Fruit fly (Drosophila melanogaster): Measurements from ENCODE around the gene CG2116.

Gene CG2116

DNA sequence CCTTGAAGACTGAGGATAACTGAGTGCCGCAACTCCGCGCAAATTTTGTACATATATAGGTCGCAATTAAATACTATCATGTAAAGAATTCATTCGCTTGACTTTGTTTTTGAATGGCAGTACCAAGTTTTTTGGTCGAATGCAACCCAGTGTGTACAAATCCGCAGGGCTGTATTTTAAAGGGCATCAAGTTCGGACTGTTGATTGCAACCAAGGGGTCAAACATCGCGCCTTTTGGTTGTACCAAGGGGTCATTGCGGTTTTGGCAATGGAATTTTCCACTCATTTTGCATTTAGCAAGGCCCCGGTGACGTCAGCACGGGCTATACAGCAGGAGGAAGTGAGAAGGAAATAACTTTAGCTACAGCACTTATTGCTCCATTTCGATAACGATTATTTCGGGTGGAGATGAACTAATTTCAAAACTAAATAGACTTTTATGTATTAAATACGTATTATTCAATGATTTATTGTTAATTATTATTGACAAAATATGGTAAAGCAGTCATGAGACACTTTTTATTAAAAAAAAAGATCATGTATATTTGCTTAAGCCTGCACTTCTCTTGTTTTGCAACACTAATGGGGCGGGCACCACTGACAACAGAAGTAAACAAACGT lies 2.2 kb downstream of the CG2116 start, which contains the start of gene CG10958 (continued):
- no peak for TF ChIP-seq Dfd (GFP tag; optimal IDR thresholded peaks at IDR 0.05)
- peak; percentile 53 for TF ChIP-seq CG3838 (GFP tag; optimal IDR thresholded peaks at IDR 0.05)
- no peak for TF ChIP-seq org-1 (GFP tag; optimal IDR thresholded peaks at IDR 0.05)
- TF ChIP-seq vfl (GFP tag; optimal IDR thresholded peaks at IDR 0.05), result peak; percentile 42
- peak; percentile 34 for TF ChIP-seq Ets97D (GFP tag; optimal IDR thresholded peaks at IDR 0.05)
- TF ChIP-seq amos (GFP tag; IDR thresholded peaks at IDR 0.05; ENCODE audit: partially characterized antibody), result no peak
- TF ChIP-seq CG7271 (tag; optimal IDR thresholded peaks at IDR 0.05), result no peak
- TF ChIP-seq Dref (GFP tag; IDR thresholded peaks at IDR 0.05), result peak; percentile 59
- TF ChIP-seq Fer2 (tag; optimal IDR thresholded peaks at IDR 0.05), result peak; percentile 18
- TF ChIP-seq CG9932 (GFP tag; IDR thresholded peaks at IDR 0.05), result peak; percentile 69
- no peak for TF ChIP-seq CG31365 (tag; optimal IDR thresholded peaks at IDR 0.05)
- TF ChIP-seq CG14860 (GFP tag; IDR thresholded peaks at IDR 0.05; ENCODE audit: partially characterized antibody), result no peak
- TF ChIP-seq al (GFP tag; IDR thresholded peaks at IDR 0.05), result no peak; the same call in 1 of the 2 replicates
- TF ChIP-seq CTCF (GFP tag; optimal IDR thresholded peaks at IDR 0.05), result no peak
- TF ChIP-seq Hmx (GFP tag; optimal IDR thresholded peaks at IDR 0.05), result no peak
- no peak for TF ChIP-seq Bdp1 (GFP tag; optimal IDR thresholded peaks at IDR 0.05)
- peak; percentile 15 for TF ChIP-seq CG16863 (GFP tag; optimal IDR thresholded peaks at IDR 0.05)
- TF ChIP-seq CG17361 (GFP tag; IDR thresholded peaks at IDR 0.05), result peak; percentile 65; the same call in 2 of the 3 replicates
- TF ChIP-seq CG12391 (tag; optimal IDR thresholded peaks at IDR 0.05), result peak; percentile 80
- no peak for TF ChIP-seq crc (GFP tag; optimal IDR thresholded peaks at IDR 0.05)
- TF ChIP-seq Abd-B (GFP tag; optimal IDR thresholded peaks at IDR 0.05), result peak; percentile 31
- no peak for TF ChIP-seq CG4404 (GFP tag; IDR thresholded peaks at IDR 0.05)
- TF ChIP-seq cg (GFP tag; optimal IDR thresholded peaks at IDR 0.05), result no peak
- peak; percentile 45; the same call in 1 of the 3 replicates for TF ChIP-seq ken (GFP tag; IDR thresholded peaks at IDR 0.05)
- TF ChIP-seq shn (GFP tag; optimal IDR thresholded peaks at IDR 0.05), result no peak
- TF ChIP-seq gce (GFP tag; IDR thresholded peaks at IDR 0.05), result no peak
- no peak for TF ChIP-seq Nf-YA (GFP tag; IDR thresholded peaks at IDR 0.05)
- TF ChIP-seq CG4328 (GFP tag; optimal IDR thresholded peaks at IDR 0.05), result peak; percentile 5
- no peak for TF ChIP-seq dimm (GFP tag; IDR thresholded peaks at IDR 0.05)
- no peak for TF ChIP-seq CG7786 (GFP tag; optimal IDR thresholded peaks at IDR 0.05)
- TF ChIP-seq CG10366 (GFP tag; IDR thresholded peaks at IDR 0.05), result peak; percentile 60
- peak; percentile 68 for TF ChIP-seq CG2712 (tag; optimal IDR thresholded peaks at IDR 0.05)
- TF ChIP-seq disco-r (GFP tag; optimal IDR thresholded peaks at IDR 0.05), result no peak
- no peak for TF ChIP-seq CG7987 (GFP tag; optimal IDR thresholded peaks at IDR 0.05)
- no peak for TF ChIP-seq fru (optimal IDR thresholded peaks at IDR 0.05)
- TF ChIP-seq br (optimal IDR thresholded peaks at IDR 0.05), result no peak
- peak; percentile 88 for TF ChIP-seq sens (GFP tag)
- no peak for TF ChIP-seq da (GFP tag; optimal IDR thresholded peaks at IDR 0.05)
- TF ChIP-seq yki (optimal IDR thresholded peaks at IDR 0.05), result no peak
- peak; percentile 56 for TF ChIP-seq CG14441 (GFP tag; IDR thresholded peaks at IDR 0.05)
- TF ChIP-seq CG10565 (GFP tag; optimal IDR thresholded peaks at IDR 0.05), result no peak
- TF ChIP-seq Dip2 (GFP tag; IDR thresholded peaks at IDR 0.05), result no peak
- TF ChIP-seq Spps (tag; optimal IDR thresholded peaks at IDR 0.05), result no peak
- TF ChIP-seq sisA (GFP tag; IDR thresholded peaks at IDR 0.05), result peak; percentile 52
- TF ChIP-seq wek (GFP tag; optimal IDR thresholded peaks at IDR 0.05), result no peak
- peak; percentile 11 for TF ChIP-seq CG11723 (GFP tag; optimal IDR thresholded peaks at IDR 0.05)
- TF ChIP-seq HHEX (GFP tag; optimal IDR thresholded peaks at IDR 0.05), result peak; percentile 56
- peak; percentile 47 for TF ChIP-seq Hsf (GFP tag; optimal IDR thresholded peaks at IDR 0.05)
- TF ChIP-seq caup (GFP tag; optimal IDR thresholded peaks at IDR 0.05; ENCODE audit: severe bottlenecking), result peak; percentile 56
- TF ChIP-seq mirr (GFP tag; optimal IDR thresholded peaks at IDR 0.05), result no peak
- peak; percentile 41 for TF ChIP-seq CG10209 (GFP tag; optimal IDR thresholded peaks at IDR 0.05)
- no peak for TF ChIP-seq kah (GFP tag; optimal IDR thresholded peaks at IDR 0.05)
- peak; percentile 10 for TF ChIP-seq Vsx1 (GFP tag; optimal IDR thresholded peaks at IDR 0.05)
